Fruit fly (Drosophila melanogaster): Measurements from ENCODE around the gene S-Lap2.

The S-Lap2 gene

dm6 chr3L:8603880-8604692, 15.6 kb upstream of the S-Lap2 start, which contains the start of the genes CG5989 and CG6282 (continued):
- TF ChIP-seq CG31224 (GFP tag; IDR thresholded peaks at IDR 0.05) = no peak
- TF ChIP-seq Dfd (GFP tag; optimal IDR thresholded peaks at IDR 0.05) = no peak
- TF ChIP-seq NFAT (GFP tag; IDR thresholded peaks at IDR 0.05) = peak; percentile 30; the same call in 1 of the 2 replicates
- TF ChIP-seq CG15696 (tag; optimal IDR thresholded peaks at IDR 0.05) = no peak
- no peak for TF ChIP-seq CG12104 (GFP tag; optimal IDR thresholded peaks at IDR 0.05)
- TF ChIP-seq mirr (GFP tag; optimal IDR thresholded peaks at IDR 0.05) = peak; percentile 17
- TF ChIP-seq chm (GFP tag; IDR thresholded peaks at IDR 0.05) = no peak
- peak; percentile 70 for TF ChIP-seq CG2120 (GFP tag; optimal IDR thresholded peaks at IDR 0.05)
- 0 out of 3 replicates have a peak, but pooled peaks have one; percentile 26 for TF ChIP-seq vnd (GFP tag; IDR thresholded peaks at IDR 0.05; ENCODE audit: partially characterized antibody)
- TF ChIP-seq stwl (tag; optimal IDR thresholded peaks at IDR 0.05) = peak; percentile 54
- TF ChIP-seq bsh (GFP tag; optimal IDR thresholded peaks at IDR 0.05) = peak in 1 of 2 experiments; percentile 56
- 0 out of 2 replicates have a peak, but pooled peaks have one; percentile 32 for TF ChIP-seq ato (GFP tag; IDR thresholded peaks at IDR 0.05; ENCODE audit: partially characterized antibody)
- no peak for TF ChIP-seq dysf (GFP tag; IDR thresholded peaks at IDR 0.05)
- peak; percentile 65 for TF ChIP-seq ems (GFP tag; optimal IDR thresholded peaks at IDR 0.05)
- TF ChIP-seq grau (tag; optimal IDR thresholded peaks at IDR 0.05) = peak; percentile 49
- peak; percentile 28 for TF ChIP-seq CG10209 (GFP tag; optimal IDR thresholded peaks at IDR 0.05)
- peak; percentile 61 for TF ChIP-seq unc-4 (GFP tag; IDR thresholded peaks at IDR 0.05; ENCODE audit: partially characterized antibody)
- no peak for TF ChIP-seq mld (GFP tag; IDR thresholded peaks at IDR 0.05; ENCODE audit: partially characterized antibody)
- TF ChIP-seq ci (GFP tag; IDR thresholded peaks at IDR 0.05) = peak; percentile 35; the same call in 2 of the 3 replicates
- peak; percentile 52 for TF ChIP-seq sisA (GFP tag; IDR thresholded peaks at IDR 0.05)
- TF ChIP-seq pzg (GFP tag; optimal IDR thresholded peaks at IDR 0.05) = peak; percentile 83
- peak; percentile 85 for TF ChIP-seq ken (GFP tag; IDR thresholded peaks at IDR 0.05)
- TF ChIP-seq CG18262 (tag; optimal IDR thresholded peaks at IDR 0.05) = peak; percentile 13
- TF ChIP-seq CG6272 (GFP tag; IDR thresholded peaks at IDR 0.05) = no peak
- peak; percentile 59 for TF ChIP-seq CoRest (tag; optimal IDR thresholded peaks at IDR 0.05)
- no peak for TF ChIP-seq CG30020 (tag; optimal IDR thresholded peaks at IDR 0.05)
- TF ChIP-seq CG8478 (optimal IDR thresholded peaks at IDR 0.05) = no peak
- TF ChIP-seq Atf6 (GFP tag; IDR thresholded peaks at IDR 0.05) = peak; percentile 58; the same call in 1 of the 2 replicates
- peak; percentile 52 for TF ChIP-seq Max (GFP tag; optimal IDR thresholded peaks at IDR 0.05)
- no peak for TF ChIP-seq zf30C (GFP tag; optimal IDR thresholded peaks at IDR 0.05)
- peak; percentile 89 to 98 for TF ChIP-seq crp (GFP tag; optimal IDR thresholded peaks at IDR 0.05)
- peak; percentile 58 for TF ChIP-seq Hsf (GFP tag; optimal IDR thresholded peaks at IDR 0.05)
- TF ChIP-seq Blimp-1 (GFP tag; optimal IDR thresholded peaks at IDR 0.05) = peak; percentile 67
- no peak for TF ChIP-seq CG6813 (GFP tag; optimal IDR thresholded peaks at IDR 0.05)
- TF ChIP-seq CG34224 (GFP tag; IDR thresholded peaks at IDR 0.05; ENCODE audit: partially characterized antibody) = peak; percentile 52; the same call in 2 of the 3 replicates
- peak; percentile 53 for TF ChIP-seq sug (tag; optimal IDR thresholded peaks at IDR 0.05)
- TF ChIP-seq Neu2 (GFP tag; optimal IDR thresholded peaks at IDR 0.05; ENCODE audit: borderline replicate concordance) = no peak
- peak; percentile 26 for TF ChIP-seq zen (tag; optimal IDR thresholded peaks at IDR 0.05)
- TF ChIP-seq twi (tag; optimal IDR thresholded peaks at IDR 0.05) = no peak
- TF ChIP-seq CG5953 (GFP tag; IDR thresholded peaks at IDR 0.05) = peak; percentile 34; the same call in 1 of the 2 replicates
- TF ChIP-seq CG6683 (GFP tag; optimal IDR thresholded peaks at IDR 0.05) = peak; percentile 13
- peak; percentile 49; the same call in 2 of the 3 replicates for TF ChIP-seq CG2889 (GFP tag; IDR thresholded peaks at IDR 0.05)
- TF ChIP-seq CG11456 (GFP tag; IDR thresholded peaks at IDR 0.05) = peak; percentile 63; the same call in 2 of the 3 replicates
- no peak for TF ChIP-seq CG3065 (GFP tag; optimal IDR thresholded peaks at IDR 0.05)
- no peak for TF ChIP-seq CG1024 (GFP tag; IDR thresholded peaks at IDR 0.05)
- TF ChIP-seq CG17829 (tag; optimal IDR thresholded peaks at IDR 0.05) = peak; percentile 31
- peak; percentile 64 for TF ChIP-seq Dp (GFP tag; optimal IDR thresholded peaks at IDR 0.05)
